Fruit fly (Drosophila melanogaster) whole organism, wandering third instar larva: ENCODE results near the gene Hsp70Ab.
A peak's percentile ranks its signal among the peaks of the same experiment; 100 is the strongest.
"Not testable (repeated sequence)": the region's sequence is repeated elsewhere in the genome, so short reads cannot be mapped to it uniquely, and the experiment has no call there.

Experiments
- Abd-B ChIP-seq: fragments of >200 bp; optimal IDR thresholded peaks from 2 replicates; lab custom pipeline; 2017; ENCODE audit warnings: missing biosample characterization, missing genetic modification characterization
- CG32264 ChIP-seq: fragments of 200-800 bp; sonication (Bioruptor generic); optimal IDR thresholded peaks from 2 replicates; lab custom pipeline; 2016; ENCODE audit warnings: missing biosample characterization, missing genetic modification characterization
- CG9705 ChIP-seq: fragments of 200-800 bp; sonication (Bioruptor generic); optimal IDR thresholded peaks from 2 replicates; lab custom pipeline; 2018; ENCODE audit warnings: missing biosample characterization, mild to moderate bottlenecking, missing genetic modification characterization
- CrebA ChIP-seq: fragments of 200-800 bp; sonication (Bioruptor generic); optimal IDR thresholded peaks from 2 replicates; lab custom pipeline; 2016; ENCODE audit warnings: missing biosample characterization, mild to moderate bottlenecking, missing genetic modification characterization, borderline replicate concordance
- Dfd ChIP-seq: fragments of >200 bp; optimal IDR thresholded peaks from 2 replicates; lab custom pipeline; 2017; ENCODE audit warnings: missing biosample characterization, missing genetic modification characterization
- Dif ChIP-seq: fragments of 200-275, 200-300 bp; sonication (Bioruptor generic); optimal IDR thresholded peaks from 2 replicates; lab custom pipeline; 2018; ENCODE audit warnings: missing biosample characterization, missing genetic modification characterization; ENCODE audit not compliant: partially characterized antibody
- GATAd ChIP-seq: sonication (Bioruptor generic); optimal IDR thresholded peaks from 2 replicates; lab custom pipeline; 2016; ENCODE audit warnings: missing biosample characterization, missing genetic modification characterization
- HLH106 ChIP-seq: fragments of 200-800 bp; optimal IDR thresholded peaks from 3 replicates; lab custom pipeline; 2019; ENCODE audit warnings: missing biosample characterization, mild to moderate bottlenecking, missing genetic modification characterization, moderate library complexity
- Hnf4 ChIP-seq: fragments of 200-800 bp; sonication (Bioruptor generic); optimal IDR thresholded peaks from 2 replicates; lab custom pipeline; 2016; ENCODE audit warnings: missing biosample characterization, mild to moderate bottlenecking, missing genetic modification characterization
- Hr78 ChIP-seq: fragments of >200 bp; optimal IDR thresholded peaks from 2 replicates; lab custom pipeline; 2017; ENCODE audit warnings: missing biosample characterization, missing genetic modification characterization
- Hr83 ChIP-seq: fragments of 200-300 bp; sonication (Bioruptor generic); optimal IDR thresholded peaks from 2 replicates; lab custom pipeline; 2016; ENCODE audit warnings: missing biosample characterization, mild to moderate bottlenecking, missing genetic modification characterization, moderate library complexity; ENCODE audit not compliant: poor library complexity, severe bottlenecking
- Jra ChIP-seq: sonication (Bioruptor generic); optimal IDR thresholded peaks from 2 replicates; lab custom pipeline; 2016; ENCODE audit warnings: missing biosample characterization, missing genetic modification characterization
- Mio ChIP-seq: sonication (Bioruptor generic); optimal IDR thresholded peaks from 2 replicates; lab custom pipeline; 2016; ENCODE audit warnings: missing biosample characterization, missing genetic modification characterization
- Myc ChIP-seq: fragments of >200 bp; optimal IDR thresholded peaks from 2 replicates; lab custom pipeline; 2017
- N ChIP-seq: fragments of >200 bp; optimal IDR thresholded peaks from 2 replicates; lab custom pipeline; 2018; ENCODE audit warnings: missing biosample characterization, missing external identifiers, missing genetic modification characterization
- OdsH ChIP-seq: fragments of 200-800 bp; sonication (Bioruptor generic); optimal IDR thresholded peaks from 2 replicates; lab custom pipeline; 2016; ENCODE audit warnings: missing biosample characterization, mild to moderate bottlenecking, missing genetic modification characterization
- Rel ChIP-seq, 2 experiments: fragments of 200-800 bp; sonication (Bioruptor generic) in 1 of 2; optimal IDR thresholded peaks; 2 replicates in 1 of 2; 3 replicates in 1 of 2; lab custom pipeline; 2016 to 2019; ENCODE audit warnings: mild to moderate bottlenecking in 2 of 2, missing biosample characterization in 2 of 2, missing genetic modification characterization in 2 of 2, moderate library complexity in 1 of 2
- Sp1 ChIP-seq: fragments of 200-800 bp; sonication (Bioruptor generic); optimal IDR thresholded peaks from 3 replicates; lab custom pipeline; 2019; ENCODE audit warnings: missing biosample characterization, mild to moderate bottlenecking, missing genetic modification characterization, moderate library complexity
- Vsx2 ChIP-seq: fragments of 200-300, 225-300 bp; sonication (Bioruptor generic); optimal IDR thresholded peaks from 2 replicates; lab custom pipeline; 2018; ENCODE audit warnings: missing biosample characterization, missing genetic modification characterization; ENCODE audit not compliant: partially characterized antibody
- br ChIP-seq: fragments of 200-800 bp; sonication (Bioruptor generic); optimal IDR thresholded peaks from 2 replicates; lab custom pipeline; 2016; ENCODE audit warnings: missing biosample characterization, missing genetic modification characterization
- brk ChIP-seq: fragments of 200-800 bp; sonication (Bioruptor generic); optimal IDR thresholded peaks from 2 replicates; lab custom pipeline; 2016; ENCODE audit warnings: missing biosample characterization, mild to moderate bottlenecking, missing genetic modification characterization
- dl ChIP-seq, 2 experiments: fragments of 175-275, 200-275 bp in 1 of 2; fragments of 200-275 bp in 1 of 2; sonication (Bioruptor generic); optimal IDR thresholded peaks; lab custom pipeline; 2018; ENCODE audit warnings: mild to moderate bottlenecking in 2 of 2, missing biosample characterization in 2 of 2, missing genetic modification characterization in 2 of 2, moderate library complexity in 2 of 2; ENCODE audit not compliant: partially characterized antibody in 2 of 2, insufficient read depth in 1 of 2
- ey ChIP-seq: fragments of 200-800 bp; sonication (Bioruptor generic); optimal IDR thresholded peaks from 2 replicates; lab custom pipeline; 2016; ENCODE audit warnings: missing biosample characterization, missing genetic modification characterization
- foxo ChIP-seq, 2 experiments: fragments of 200-800 bp; sonication (Bioruptor generic); optimal IDR thresholded peaks; 2 replicates in 1 of 2; 3 replicates in 1 of 2; lab custom pipeline; 2016 to 2017; ENCODE audit warnings: missing biosample characterization in 2 of 2, missing genetic modification characterization in 2 of 2
- fru ChIP-seq: fragments of 200-800 bp; sonication (Bioruptor generic); optimal IDR thresholded peaks from 3 replicates; lab custom pipeline; 2016; ENCODE audit warnings: missing biosample characterization, mild to moderate bottlenecking, missing genetic modification characterization
- h ChIP-seq: fragments of 200-800 bp; sonication (Bioruptor generic); optimal IDR thresholded peaks from 3 replicates; lab custom pipeline; 2016; ENCODE audit warnings: missing biosample characterization, mild to moderate bottlenecking, missing genetic modification characterization
- jim ChIP-seq: fragments of 175-275, 200-325 bp; sonication (Bioruptor generic); optimal IDR thresholded peaks from 2 replicates; lab custom pipeline; 2016; ENCODE audit warnings: missing biosample characterization, mild to moderate bottlenecking, missing genetic modification characterization
- lola ChIP-seq: fragments of >200 bp; optimal IDR thresholded peaks from 2 replicates; lab custom pipeline; 2017; ENCODE audit warnings: missing biosample characterization, missing genetic modification characterization
- pan ChIP-seq: fragments of >200 bp; optimal IDR thresholded peaks from 2 replicates; lab custom pipeline; 2017
- psq ChIP-seq: fragments of 200-800 bp; sonication (Bioruptor generic); optimal IDR thresholded peaks from 3 replicates; lab custom pipeline; 2017; ENCODE audit warnings: missing biosample characterization, mild to moderate bottlenecking, missing genetic modification characterization, moderate library complexity
- rgr ChIP-seq: fragments of 200-800 bp; sonication (Bioruptor generic); optimal IDR thresholded peaks from 3 replicates; lab custom pipeline; 2016; ENCODE audit warnings: missing biosample characterization, mild to moderate bottlenecking, missing genetic modification characterization
- sage ChIP-seq: fragments of 200-800 bp; sonication (Bioruptor generic); optimal IDR thresholded peaks from 2 replicates; lab custom pipeline; 2016; ENCODE audit warnings: missing biosample characterization, mild to moderate bottlenecking, missing genetic modification characterization
- sv ChIP-seq: fragments of 200-800 bp; sonication (Bioruptor generic); optimal IDR thresholded peaks from 3 replicates; lab custom pipeline; 2016; ENCODE audit warnings: missing biosample characterization, missing genetic modification characterization
- tai ChIP-seq: sonication (Bioruptor generic); optimal IDR thresholded peaks from 2 replicates; lab custom pipeline; 2016; ENCODE audit warnings: missing biosample characterization, missing genetic modification characterization
- usp ChIP-seq: fragments of >200 bp; optimal IDR thresholded peaks from 2 replicates; lab custom pipeline; 2017; ENCODE audit warnings: missing biosample characterization, missing genetic modification characterization
- woc ChIP-seq: sonication (Bioruptor generic); optimal IDR thresholded peaks from 2 replicates; lab custom pipeline; 2016; ENCODE audit warnings: missing biosample characterization, mild to moderate bottlenecking, missing genetic modification characterization

Hsp70Ab gene

dm6 chr3R:11958235-11958634, at the start of gene Hsp70Ab:
Gene Hsp70Ab (plus strand): TSS chr3R:11958535.
- not testable (repeated sequence) for TF ChIP-seq dl (GFP tag; optimal IDR thresholded peaks at IDR 0.05; lab: Kevin White, UChicago; ENCODE audit: insufficient read depth in 1 of 2, partially characterized antibody in 2 of 2); Jra (GFP tag; lab: Kevin White, UChicago); tai (GFP tag; lab: Kevin White, UChicago)

- TF ChIP-seq woc (GFP tag; lab: Kevin White, UChicago) (peak; percentile 24), h (GFP tag; lab: Kevin White, UChicago) (peak; percentile 59), Hnf4 (GFP tag; lab: Kevin White, UChicago) (peak; percentile 37), Sp1 (GFP tag; lab: Kevin White, UChicago) (peak; percentile 39), rgr (GFP tag; lab: Kevin White, UChicago) (peak; percentile 59), psq (GFP tag; lab: Kevin White, UChicago) (peak; percentile 39), Mio (GFP tag; lab: Kevin White, UChicago) (no peak), Hr83 (GFP tag; lab: Kevin White, UChicago) (no peak), pan (lab: Kevin White, UChicago) (no peak), GATAd (no peak), sage (GFP tag; lab: Kevin White, UChicago) (no peak), Dfd (GFP tag; lab: Kevin White, UChicago) (no peak), jim (GFP tag; lab: Kevin White, UChicago) (no peak), brk (GFP tag; lab: Kevin White, UChicago) (no peak), foxo (GFP tag; optimal IDR thresholded peaks at IDR 0.05; lab: Kevin White, UChicago) (peak in 1 of 2 experiments; percentile 67), fru (GFP tag; lab: Kevin White, UChicago) (peak; percentile 66), dl (GFP tag; optimal IDR thresholded peaks at IDR 0.05; lab: Kevin White, UChicago; ENCODE audit: insufficient read depth in 1 of 2, partially characterized antibody in 2 of 2) (no peak), OdsH (GFP tag; lab: Kevin White, UChicago) (peak; percentile 24), HLH106 (peak; percentile 44), Abd-B (GFP tag; lab: Kevin White, UChicago) (no peak), ey (GFP tag; lab: Kevin White, UChicago) (peak; percentile 58), Dif (GFP tag; lab: Kevin White, UChicago) (no peak), CG9705 (GFP tag; lab: Kevin White, UChicago) (no peak), CG32264 (peak; percentile 18)
Observed at dm6 chr3R:11920605-11921004, 37.7 kb upstream of the Hsp70Ab start.

DNA sequence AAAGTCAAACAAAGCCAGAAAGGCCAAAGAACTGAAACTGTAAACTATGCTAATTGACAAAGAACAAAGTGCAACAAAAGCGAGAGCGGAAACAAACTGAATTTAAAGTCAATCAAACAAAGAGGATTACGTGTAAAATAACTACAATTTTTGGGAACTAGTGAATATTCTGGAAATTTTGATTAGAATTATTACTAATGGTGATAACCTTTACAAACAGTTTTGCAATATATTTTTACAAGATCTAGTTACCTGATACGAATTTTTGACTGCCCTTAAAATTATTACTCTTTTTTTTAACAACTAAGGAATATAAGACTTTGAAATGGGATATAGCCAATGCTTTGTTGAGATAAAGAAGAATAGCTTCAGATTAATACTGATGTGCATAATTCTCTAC, 27.4 kb upstream of the Hsp70Ab start, which contains the start of gene CG14731:
Gene CG14731 (plus strand): TSS at position 301 of the 400 bp plus-strand sequence.
- TF ChIP-seq GATAd (no peak), HLH106 (no peak), Hr78 (no peak), usp (GFP tag; lab: Kevin White, UChicago) (no peak), tai (GFP tag; lab: Kevin White, UChicago) (no peak), jim (GFP tag; lab: Kevin White, UChicago) (no peak), sv (GFP tag; lab: Kevin White, UChicago) (no peak), dl (GFP tag; optimal IDR thresholded peaks at IDR 0.05; lab: Kevin White, UChicago; ENCODE audit: insufficient read depth in 1 of 2, partially characterized antibody in 2 of 2) (no peak), fru (GFP tag; lab: Kevin White, UChicago) (no peak), Sp1 (GFP tag; lab: Kevin White, UChicago) (no peak), Rel (GFP tag; optimal IDR thresholded peaks at IDR 0.05; lab: Kevin White, UChicago) (no peak), Rel (tag; optimal IDR thresholded peaks at IDR 0.05; lab: Kevin White, UChicago) (no peak), Dfd (GFP tag; lab: Kevin White, UChicago) (no peak), foxo (GFP tag; optimal IDR thresholded peaks at IDR 0.05; lab: Kevin White, UChicago) (no peak), CG32264 (no peak), CG9705 (GFP tag; lab: Kevin White, UChicago) (no peak), sage (GFP tag; lab: Kevin White, UChicago) (no peak)

DNA sequence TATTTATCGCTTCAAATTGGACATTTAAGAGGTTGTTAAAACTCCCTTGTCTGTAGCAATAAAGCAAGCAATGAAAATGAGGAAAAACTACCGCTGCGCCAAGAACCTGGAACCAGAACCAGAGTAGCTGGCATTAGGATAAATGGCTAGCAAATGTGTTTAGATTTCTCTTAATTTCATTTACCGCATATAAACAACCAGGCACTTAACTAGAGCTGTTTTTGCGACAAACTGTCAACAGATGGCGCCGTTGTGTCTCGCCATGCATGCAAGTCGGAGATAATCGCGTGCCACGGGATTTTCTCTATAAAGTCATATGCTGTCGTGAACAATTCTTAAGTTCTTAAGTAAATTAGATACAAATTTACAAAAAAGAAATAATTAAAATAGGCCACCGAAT, 24.4 kb upstream of the Hsp70Ab start:
- TF ChIP-seq Dif (GFP tag; lab: Kevin White, UChicago) (no peak), br (GFP tag; lab: Kevin White, UChicago) (no peak), rgr (GFP tag; lab: Kevin White, UChicago) (no peak), Abd-B (GFP tag; lab: Kevin White, UChicago) (no peak), Myc (lab: Kevin White, UChicago) (no peak), Vsx2 (GFP tag; lab: Kevin White, UChicago) (no peak), dl (GFP tag; optimal IDR thresholded peaks at IDR 0.05; lab: Kevin White, UChicago; ENCODE audit: insufficient read depth in 1 of 2, partially characterized antibody in 2 of 2) (no peak), fru (GFP tag; lab: Kevin White, UChicago) (no peak), brk (GFP tag; lab: Kevin White, UChicago) (no peak), GATAd (no peak), h (GFP tag; lab: Kevin White, UChicago) (no peak), HLH106 (no peak), jim (GFP tag; lab: Kevin White, UChicago) (no peak), CrebA (no peak), lola (GFP tag; lab: Kevin White, UChicago) (no peak), N (GFP tag; lab: Kevin White, UChicago) (no peak)
